Worm (Caenorhabditis elegans) whole organism, late embryonic: ENCODE data around the gene Y43F8B.17.
A peak's percentile ranks its signal among the peaks of the same experiment; 100 is the strongest.

ENCODE experiments used
- K02D7.2 ChIP-seq: sonication (generic microtip); optimal IDR thresholded peaks from 2 replicates; lab custom pipeline; 2017; ENCODE audit warnings: mild to moderate bottlenecking, missing genetic modification characterization, missing compliant biosample characterization
- T23F11.4 ChIP-seq: fragments of 200-800 bp; sonication (Bioruptor generic); optimal IDR thresholded peaks from 2 replicates; lab custom pipeline; 2018; ENCODE audit warnings: mild to moderate bottlenecking, missing genetic modification characterization, missing compliant biosample characterization
- Y22D7AL.16 ChIP-seq: sonication (generic microtip); optimal IDR thresholded peaks from 2 replicates; lab custom pipeline; 2016; ENCODE audit warnings: missing genetic modification characterization, missing compliant biosample characterization
- ahr-1 ChIP-seq: sonication (generic microtip); optimal IDR thresholded peaks from 2 replicates; lab custom pipeline; 2016; ENCODE audit warnings: missing genetic modification characterization, missing compliant biosample characterization
- ama-1 ChIP-seq: fragments of 150-350 bp; optimal IDR thresholded peaks from 2 replicates; lab custom pipeline; 2014
- ceh-2 ChIP-seq: sonication (generic microtip); optimal IDR thresholded peaks from 2 replicates; lab custom pipeline; 2016; ENCODE audit warnings: missing genotype, missing genetic modification characterization, missing compliant biosample characterization
- ceh-24 ChIP-seq: sonication (generic microtip); optimal IDR thresholded peaks from 2 replicates; lab custom pipeline; 2016; ENCODE audit warnings: mild to moderate bottlenecking, missing genetic modification characterization, missing compliant biosample characterization
- ceh-45 ChIP-seq: fragments of 200-800 bp; sonication (Bioruptor generic); IDR thresholded peaks from 2 replicates; pipeline ENCODE4 v1.3.6; 2022; ENCODE audit warnings: missing genetic modification reagents, missing genetic modification characterization, missing compliant biosample characterization
- ceh-9 ChIP-seq: sonication (generic microtip); optimal IDR thresholded peaks from 2 replicates; lab custom pipeline; 2016; ENCODE audit warnings: mild to moderate bottlenecking, missing genetic modification characterization, inconsistent platforms, missing compliant biosample characterization
- che-1 ChIP-seq: sonication (generic microtip); optimal IDR thresholded peaks from 2 replicates; lab custom pipeline; 2016; ENCODE audit warnings: mild to moderate bottlenecking, missing genetic modification characterization, missing compliant biosample characterization
- dmd-4 ChIP-seq: sonication (generic microtip); optimal IDR thresholded peaks from 2 replicates; lab custom pipeline; 2016; ENCODE audit warnings: borderline replicate concordance, missing genetic modification characterization, missing compliant biosample characterization
- dve-1 ChIP-seq: sonication (generic microtip); optimal IDR thresholded peaks from 2 replicates; lab custom pipeline; 2017; ENCODE audit warnings: antibody characterized with exemption, mild to moderate bottlenecking, missing genetic modification characterization, missing compliant biosample characterization
- ets-4 ChIP-seq: sonication (generic microtip); optimal IDR thresholded peaks from 2 replicates; lab custom pipeline; 2016; ENCODE audit warnings: missing genetic modification characterization, missing compliant biosample characterization
- fax-1 ChIP-seq: sonication (generic microtip); optimal IDR thresholded peaks from 2 replicates; lab custom pipeline; 2016; ENCODE audit warnings: missing genotype, missing genetic modification characterization, missing compliant biosample characterization
- lin-11 ChIP-seq: fragments of 200-800 bp; sonication (Bioruptor generic); optimal IDR thresholded peaks from 2 replicates; lab custom pipeline; 2018; ENCODE audit warnings: mild to moderate bottlenecking, missing genetic modification characterization, missing compliant biosample characterization
- madf-2 ChIP-seq: sonication (generic microtip); optimal IDR thresholded peaks from 2 replicates; lab custom pipeline; 2017; ENCODE audit warnings: missing genetic modification characterization, missing compliant biosample characterization
- nfya-1 ChIP-seq: sonication (generic microtip); optimal IDR thresholded peaks from 2 replicates; lab custom pipeline; 2017; ENCODE audit warnings: missing genetic modification characterization, mild to moderate bottlenecking, missing compliant biosample characterization, antibody characterized with exemption, moderate library complexity
- odd-2 ChIP-seq: sonication (generic microtip); optimal IDR thresholded peaks from 2 replicates; lab custom pipeline; 2017; ENCODE audit warnings: antibody characterized with exemption, mild to moderate bottlenecking, missing genetic modification characterization, missing compliant biosample characterization
- pag-3 ChIP-seq: sonication (generic microtip); optimal IDR thresholded peaks from 2 replicates; lab custom pipeline; 2016; ENCODE audit warnings: missing compliant biosample characterization, missing genetic modification characterization, borderline replicate concordance
- pat-9 ChIP-seq: fragments of 200-800 bp; sonication (Bioruptor generic); optimal IDR thresholded peaks from 2 replicates; lab custom pipeline; 2018; ENCODE audit warnings: mild to moderate bottlenecking, missing genetic modification characterization, moderate library complexity, missing compliant biosample characterization
- pros-1 ChIP-seq: fragments of 150-350 bp; optimal IDR thresholded peaks from 2 replicates; lab custom pipeline; 2014; ENCODE audit warnings: missing biosample characterization, missing genetic modification reagents, missing genetic modification characterization
- ref-2 ChIP-seq: sonication (generic microtip); optimal IDR thresholded peaks from 2 replicates; lab custom pipeline; 2016; ENCODE audit warnings: missing genetic modification characterization, missing compliant biosample characterization
- syd-9 ChIP-seq: sonication (generic microtip); optimal IDR thresholded peaks from 2 replicates; lab custom pipeline; 2016; ENCODE audit warnings: mild to moderate bottlenecking, missing genetic modification characterization, moderate library complexity, missing compliant biosample characterization
- tbx-7 ChIP-seq: sonication (generic microtip); optimal IDR thresholded peaks from 2 replicates; lab custom pipeline; 2016; ENCODE audit warnings: missing genotype, missing genetic modification characterization, missing compliant biosample characterization
- unc-42 ChIP-seq: sonication (generic microtip); optimal IDR thresholded peaks from 2 replicates; lab custom pipeline; 2016; ENCODE audit warnings: missing genotype, missing genetic modification characterization, missing compliant biosample characterization

Gene Y43F8B.17

ce11 chrV:19509061-19509460 lies 24.5 kb downstream of the Y43F8B.17 start:
- TF ChIP-seq pag-3 (tag; lab: Kevin White, UChicago): peak; percentile 57
- TF ChIP-seq K02D7.2 (tag; lab: Kevin White, UChicago): no peak
- TF ChIP-seq, all 69 proteins: peak for 1

ce11 chrV:19510352-19510751 lies 25.8 kb downstream of the Y43F8B.17 start:
- TF ChIP-seq syd-9: no peak
- TF ChIP-seq dve-1: peak; percentile 91
- no peak for TF ChIP-seq Y22D7AL.16
- TF ChIP-seq, all 69 proteins: peak for 1

- TF ChIP-seq pros-1 (tag; lab: Kevin White, UChicago) (no peak), syd-9 (no peak), dve-1 (no peak)
Measured at ce11 chrV:19510925-19511324, 26.4 kb downstream of the Y43F8B.17 start.

ce11 chrV:19512260-19512947 lies 27.9 kb downstream of the Y43F8B.17 start, which contains the start of gene Y43F8B.19:
TSS of gene Y43F8B.19 (minus strand) at chrV:19512310.
- no peak for TF ChIP-seq ref-2 (tag; lab: Kevin White, UChicago)
- TF ChIP-seq, all 69 proteins: peak for 0

- TF ChIP-seq odd-2 (tag; lab: Kevin White, UChicago): no peak
Measured at ce11 chrV:19513552-19513951, 29.0 kb downstream of the Y43F8B.17 start, which contains the start of gene phy-4. TSS of gene phy-4 (minus strand) at chrV:19513652.

- peak; percentile 36 for TF ChIP-seq T23F11.4 (GFP tag; lab: Kevin White, UChicago)
- peak; percentile 61 for TF ChIP-seq dve-1
Measured at ce11 chrV:19517611-19518360, 33.3 kb downstream of the Y43F8B.17 start.

- TF ChIP-seq ahr-1 (tag; lab: Kevin White, UChicago): no peak
- no peak for TF ChIP-seq ets-4 (tag; lab: Kevin White, UChicago)
- TF ChIP-seq ceh-45 (GFP tag; lab: Robert Waterston, UW): no peak
- TF ChIP-seq nfya-1 (tag; lab: Kevin White, UChicago): no peak
- no peak for TF ChIP-seq T23F11.4 (GFP tag; lab: Kevin White, UChicago)
- no peak for TF ChIP-seq dmd-4 (tag; lab: Kevin White, UChicago)
- TF ChIP-seq ama-1 (lab: Kevin White, UChicago): no peak
- no peak for TF ChIP-seq pat-9 (tag; lab: Kevin White, UChicago)
- TF ChIP-seq lin-11 (tag; lab: Kevin White, UChicago): no peak
- no peak for TF ChIP-seq dve-1
- no peak for TF ChIP-seq fax-1 (tag; lab: Kevin White, UChicago)
- no peak for TF ChIP-seq madf-2 (tag; lab: Kevin White, UChicago)
- no peak for TF ChIP-seq unc-42 (tag; lab: Kevin White, UChicago)
- no peak for TF ChIP-seq tbx-7
- no peak for TF ChIP-seq Y22D7AL.16
- no peak for TF ChIP-seq ceh-9 (tag; lab: Kevin White, UChicago)
- TF ChIP-seq, all 69 proteins: peak for 0
Measured at ce11 chrV:19518468-19519168, 34.1 kb downstream of the Y43F8B.17 start.

ce11 chrV:19519511-19519934 lies 35.0 kb downstream of the Y43F8B.17 start:
- TF ChIP-seq ceh-2 (tag; lab: Kevin White, UChicago): no peak
- no peak for TF ChIP-seq che-1 (tag; lab: Kevin White, UChicago)
- no peak for TF ChIP-seq ceh-24
- TF ChIP-seq, all 69 proteins: peak for 0
